Worm (Caenorhabditis elegans): ENCODE measurements around the gene pitr-5.

pitr-5 gene

ce11 chrV:7184549-7184948, at the start of gene pitr-5:
Gene pitr-5 (plus strand): TSS chrV:7184849.
- TF ChIP-seq hrde-1 (tag; optimal IDR thresholded peaks at IDR 0.05; ENCODE audit: borderline replicate concordance) (no peak), ets-4 (GFP tag; optimal IDR thresholded peaks at IDR 0.05) (no peak), dpl-1 (GFP tag; optimal IDR thresholded peaks at IDR 0.05) (no peak)

- no peak for TF ChIP-seq snpc-3.4 (tag; optimal IDR thresholded peaks at IDR 0.05)
- no peak for TF ChIP-seq unc-130 (GFP tag; optimal IDR thresholded peaks at IDR 0.05)
- no peak for TF ChIP-seq sptf-2 (GFP tag; optimal IDR thresholded peaks at IDR 0.05)
- no peak for TF ChIP-seq ztf-25 (GFP tag; IDR thresholded peaks at IDR 0.05)
- no peak for TF ChIP-seq him-1 (tag; optimal IDR thresholded peaks at IDR 0.05)
- no peak for TF ChIP-seq dpl-1 (GFP tag; optimal IDR thresholded peaks at IDR 0.05)
- TF ChIP-seq madf-10 (tag; optimal IDR thresholded peaks at IDR 0.05), result no peak
- TF ChIP-seq lin-26 (GFP tag; IDR thresholded peaks at IDR 0.05), result no peak
Observed at ce11 chrV:7136859-7137258, 47.8 kb upstream of the pitr-5 start.

- TF ChIP-seq K11D2.4 (GFP tag; IDR thresholded peaks at IDR 0.05) (no peak), B0035.1 (tag; optimal IDR thresholded peaks at IDR 0.05) (no peak), F33H1.4 (GFP tag; IDR thresholded peaks at IDR 0.05) (no peak), bed-1 (GFP tag; IDR thresholded peaks at IDR 0.05) (no peak), C06A6.2 (GFP tag; conservative IDR thresholded peaks at IDR 0.05) (no peak), nfya-2 (GFP tag; IDR thresholded peaks at IDR 0.05) (no peak), pbrm-1 (GFP tag; IDR thresholded peaks at IDR 0.05) (no peak), ekl-4 (GFP tag; IDR thresholded peaks at IDR 0.05) (no peak), zfh-2 (GFP tag; conservative IDR thresholded peaks at IDR 0.05) (no peak), chd-7 (tag; optimal IDR thresholded peaks at IDR 0.05) (no peak), madf-6 (GFP tag; IDR thresholded peaks at IDR 0.05) (no peak), B0336.3 (GFP tag; IDR thresholded peaks at IDR 0.05) (no peak), sdz-38 (tag; optimal IDR thresholded peaks at IDR 0.05) (no peak), nfya-1 (tag; optimal IDR thresholded peaks at IDR 0.05; ENCODE audit: borderline replicate concordance, insufficient read depth) (no peak), rcor-1 (GFP tag; IDR thresholded peaks at IDR 0.05) (no peak), nfyb-1 (GFP tag; IDR thresholded peaks at IDR 0.05) (no peak), atf-7 (tag; optimal IDR thresholded peaks at IDR 0.05) (no peak), ztf-6 (GFP tag; IDR thresholded peaks at IDR 0.05) (no peak), mcd-1 (GFP tag; IDR thresholded peaks at IDR 0.05) (no peak)
Observed at ce11 chrV:7138320-7138719, 46.3 kb upstream of the pitr-5 start, which contains the start of gene str-112. Gene str-112 (minus strand): TSS chrV:7138420.

ce11 chrV:7140368-7140767, 44.3 kb upstream of the pitr-5 start:
- peak; percentile 42 for TF ChIP-seq atf-7 (tag; optimal IDR thresholded peaks at IDR 0.05)
- TF ChIP-seq attf-5 (GFP tag; optimal IDR thresholded peaks at IDR 0.05), result no peak

ce11 chrV:7141864-7142263, 42.8 kb upstream of the pitr-5 start, which contains the start of gene ugt-40:
Gene ugt-40 (minus strand): TSS chrV:7141964.
- TF ChIP-seq hsf-1 (GFP tag; IDR thresholded peaks at IDR 0.05) (no peak), pha-4 (tag; optimal IDR thresholded peaks at IDR 0.05) (no peak), F39B2.1 (GFP tag; IDR thresholded peaks at IDR 0.05) (no peak), dpff-1 (tag; optimal IDR thresholded peaks at IDR 0.05) (no peak), dpl-1 (GFP tag; optimal IDR thresholded peaks at IDR 0.05) (no peak), atf-7 (tag; optimal IDR thresholded peaks at IDR 0.05) (no peak), gei-17 (GFP tag; optimal IDR thresholded peaks at IDR 0.05) (no peak), tbp1 (GFP tag; optimal IDR thresholded peaks at IDR 0.05) (no peak), nhr-27 (tag; optimal IDR thresholded peaks at IDR 0.05) (no peak), B0019.2 (GFP tag; conservative IDR thresholded peaks at IDR 0.05) (no peak), F22D6.2 (tag; optimal IDR thresholded peaks at IDR 0.05) (no peak), Y56A3A.18 (GFP tag; IDR thresholded peaks at IDR 0.05) (no peak), T26A5.8 (tag; optimal IDR thresholded peaks at IDR 0.05) (no peak), nhr-90 (tag; optimal IDR thresholded peaks at IDR 0.05) (no peak)
